Fruit fly (Drosophila melanogaster) whole organism, embryonic: Measurements from ENCODE around the gene CG44000.

Source experiments
- ATbp ChIP-seq: fragments of 200-800 bp; sonication (Bioruptor generic); optimal IDR thresholded peaks from 2 replicates; lab custom pipeline; 2017; ENCODE audit warnings: missing biosample characterization, mild to moderate bottlenecking, missing genetic modification characterization, missing genetic modification reagents
- Adf1 ChIP-seq: fragments of 200-800 bp; sonication (Bioruptor generic); IDR thresholded peaks from 2 replicates; pipeline ENCODE4 v1.3.6; 2022; ENCODE audit warnings: missing biosample characterization, missing genetic modification characterization
- CG10366 ChIP-seq: fragments of 200-800 bp; sonication (Bioruptor generic); IDR thresholded peaks from 2 replicates; pipeline ENCODE4 v1.3.6; 2022; ENCODE audit warnings: missing biosample characterization, missing genetic modification characterization
- CG10431 ChIP-seq: fragments of 200-800 bp; sonication (Bioruptor generic); optimal IDR thresholded peaks from 3 replicates; lab custom pipeline; 2018; ENCODE audit warnings: missing biosample characterization, mild to moderate bottlenecking, missing genetic modification characterization
- CG11085 ChIP-seq: fragments of 200-800 bp; sonication (Bioruptor generic); IDR thresholded peaks from 2 replicates; pipeline ENCODE4 v1.3.6; 2022; ENCODE audit warnings: missing biosample characterization, missing genetic modification characterization
- CG14050 ChIP-seq: fragments of 200-800 bp; sonication (Bioruptor generic); IDR thresholded peaks from 3 replicates; pipeline ENCODE4 v1.3.6; 2022; ENCODE audit warnings: missing biosample characterization, missing genetic modification characterization
- CG17186 ChIP-seq: fragments of 200-800 bp; sonication (Bioruptor generic); optimal IDR thresholded peaks from 3 replicates; lab custom pipeline; 2017; ENCODE audit warnings: missing biosample characterization, missing genetic modification reagents, missing genetic modification characterization
- CG17612 ChIP-seq: fragments of 200-800 bp; sonication (Bioruptor generic); IDR thresholded peaks from 2 replicates; pipeline ENCODE4 v1.3.6; 2022; ENCODE audit warnings: missing biosample characterization, missing genetic modification characterization
- CG1832 ChIP-seq: fragments of 200-800 bp; sonication (Bioruptor generic); optimal IDR thresholded peaks from 2 replicates; lab custom pipeline; 2017; ENCODE audit warnings: missing biosample characterization, mild to moderate bottlenecking, missing genetic modification characterization, inconsistent platforms
- CG18599 ChIP-seq: fragments of 200-800 bp; sonication (Bioruptor generic); optimal IDR thresholded peaks from 3 replicates; lab custom pipeline; 2017; ENCODE audit warnings: missing biosample characterization, missing genetic modification characterization, mild to moderate bottlenecking, moderate library complexity, missing genetic modification reagents
- CG2116 ChIP-seq: fragments of 200-800 bp; sonication (Bioruptor generic); optimal IDR thresholded peaks from 3 replicates; lab custom pipeline; 2018; ENCODE audit warnings: missing biosample characterization, mild to moderate bottlenecking, missing genetic modification characterization
- CG3065 ChIP-seq: fragments of 200-800 bp; sonication (Bioruptor generic); optimal IDR thresholded peaks from 2 replicates; lab custom pipeline; 2016; ENCODE audit warnings: missing biosample characterization, missing genetic modification characterization
- CG3281 ChIP-seq: fragments of 200-800 bp; sonication (Bioruptor generic); optimal IDR thresholded peaks from 3 replicates; lab custom pipeline; 2017; ENCODE audit warnings: missing biosample characterization, mild to moderate bottlenecking, missing genetic modification characterization
- CG33557 ChIP-seq: fragments of 200-800 bp; sonication (Bioruptor generic); optimal IDR thresholded peaks from 2 replicates; lab custom pipeline; 2019; ENCODE audit warnings: missing biosample characterization, mild to moderate bottlenecking, missing genetic modification characterization, moderate library complexity
- CG34224 ChIP-seq: fragments of 200-800 bp; sonication (Bioruptor generic); IDR thresholded peaks from 3 replicates; pipeline ENCODE4 v1.3.6; 2022; ENCODE audit warnings: missing biosample characterization, missing genetic modification characterization; ENCODE audit not compliant: partially characterized antibody
- CG3995 ChIP-seq: fragments of 200-800 bp; sonication (Bioruptor generic); optimal IDR thresholded peaks from 3 replicates; lab custom pipeline; 2016; ENCODE audit warnings: missing biosample characterization, missing genetic modification characterization
- CG5245 ChIP-seq: fragments of 200-800 bp; sonication (Bioruptor generic); optimal IDR thresholded peaks from 3 replicates; lab custom pipeline; 2016; ENCODE audit warnings: missing biosample characterization, missing genetic modification characterization
- CG8089 ChIP-seq: fragments of 200-800 bp; sonication (Bioruptor generic); optimal IDR thresholded peaks from 3 replicates; lab custom pipeline; 2016; ENCODE audit warnings: missing biosample characterization, missing genetic modification characterization
- CG8944 ChIP-seq: fragments of 200-800 bp; sonication (Bioruptor generic); optimal IDR thresholded peaks from 3 replicates; lab custom pipeline; 2016; ENCODE audit warnings: missing biosample characterization, missing genetic modification characterization
- CHES-1-like ChIP-seq: fragments of 200-800 bp; sonication (Bioruptor generic); optimal IDR thresholded peaks from 2 replicates; lab custom pipeline; 2016; ENCODE audit warnings: missing biosample characterization, missing genetic modification characterization
- Camta ChIP-seq: fragments of 200-800 bp; sonication (Bioruptor generic); optimal IDR thresholded peaks from 2 replicates; lab custom pipeline; 2016; ENCODE audit warnings: missing biosample characterization, missing genetic modification characterization
- CrebB ChIP-seq: fragments of 200-800 bp; sonication (Bioruptor generic); optimal IDR thresholded peaks from 3 replicates; lab custom pipeline; 2018; ENCODE audit warnings: missing biosample characterization, mild to moderate bottlenecking, missing genetic modification characterization
- Eip74EF ChIP-seq, 2 experiments: fragments of 200-800 bp in 1 of 2; fragments of >200 bp in 1 of 2; sonication (Bioruptor generic) in 1 of 2; optimal IDR thresholded peaks; 2 replicates each; lab custom pipeline; 2017 to 2019; ENCODE audit warnings: missing biosample characterization in 2 of 2, missing genetic modification characterization in 2 of 2, mild to moderate bottlenecking in 1 of 2, moderate library complexity in 1 of 2
- HmgD ChIP-seq: fragments of 200-800 bp; sonication (Bioruptor generic); optimal IDR thresholded peaks from 3 replicates; lab custom pipeline; 2016; ENCODE audit warnings: missing biosample characterization, missing genetic modification characterization
- Hr78 ChIP-seq, 2 experiments: fragments of 200-800 bp in 1 of 2; fragments of >200 bp in 1 of 2; sonication (Bioruptor generic) in 1 of 2; optimal IDR thresholded peaks; 2 replicates each; lab custom pipeline; 2017 to 2019; ENCODE audit warnings: missing biosample characterization in 2 of 2, missing genetic modification characterization in 2 of 2, mild to moderate bottlenecking in 1 of 2, moderate library complexity in 1 of 2
- Lim3 ChIP-seq: fragments of 200-800 bp; sonication (Bioruptor generic); IDR thresholded peaks from 2 replicates; pipeline ENCODE4 v1.3.6; 2022; ENCODE audit warnings: missing biosample characterization, missing genetic modification characterization
- NC2β ChIP-seq: fragments of 200-800 bp; sonication (Bioruptor generic); optimal IDR thresholded peaks from 2 replicates; lab custom pipeline; 2016; ENCODE audit warnings: missing biosample characterization, missing genetic modification characterization
- Oaz ChIP-seq: fragments of 200-800 bp; sonication (Bioruptor generic); IDR thresholded peaks from 2 replicates; pipeline ENCODE4 v1.3.6; 2022; ENCODE audit warnings: missing biosample characterization, missing genetic modification characterization
- Sox100B ChIP-seq: fragments of 200-800 bp; sonication (Bioruptor generic); optimal IDR thresholded peaks from 3 replicates; lab custom pipeline; 2018; ENCODE audit warnings: missing biosample characterization, mild to moderate bottlenecking, missing genetic modification characterization
- ac ChIP-seq: fragments of 200-800 bp; sonication (Bioruptor generic); optimal IDR thresholded peaks from 3 replicates; lab custom pipeline; 2017; ENCODE audit warnings: missing biosample characterization, mild to moderate bottlenecking, missing genetic modification characterization
- ato ChIP-seq: fragments of 200-800 bp; sonication (Bioruptor generic); IDR thresholded peaks from 2 replicates; pipeline ENCODE4 v1.3.6; 2022; ENCODE audit warnings: missing biosample characterization, missing genetic modification characterization; ENCODE audit not compliant: partially characterized antibody
- caup ChIP-seq: fragments of 200-800 bp; sonication (Bioruptor generic); optimal IDR thresholded peaks from 3 replicates; lab custom pipeline; 2017; ENCODE audit warnings: missing biosample characterization, mild to moderate bottlenecking, missing genetic modification characterization, moderate library complexity; ENCODE audit not compliant: severe bottlenecking
- chif ChIP-seq, 2 experiments: fragments of 200-800 bp; sonication (Bioruptor generic); optimal IDR thresholded peaks; 3 replicates each; lab custom pipeline; 2016; ENCODE audit warnings: missing biosample characterization in 2 of 2, missing genetic modification characterization in 2 of 2
- chinmo ChIP-seq: fragments of 200-800 bp; sonication (Bioruptor generic); IDR thresholded peaks from 4 replicates; pipeline ENCODE4 v1.3.6; 2022; ENCODE audit warnings: missing biosample characterization, missing genetic modification characterization; ENCODE audit not compliant: partially characterized antibody
- dati ChIP-seq: fragments of 200-800 bp; sonication (Bioruptor generic); IDR thresholded peaks from 2 replicates; pipeline ENCODE4 v1.3.6; 2022; ENCODE audit warnings: missing biosample characterization, missing genetic modification characterization
- fd3F ChIP-seq: fragments of 200-800 bp; sonication (Bioruptor generic); optimal IDR thresholded peaks from 2 replicates; lab custom pipeline; 2018; ENCODE audit warnings: missing biosample characterization, mild to moderate bottlenecking, missing genetic modification characterization, moderate library complexity
- fru ChIP-seq: fragments of >200 bp; optimal IDR thresholded peaks from 2 replicates; lab custom pipeline; 2017
- her ChIP-seq: fragments of 200-800 bp; sonication (Bioruptor generic); optimal IDR thresholded peaks from 2 replicates; lab custom pipeline; 2016; ENCODE audit warnings: missing biosample characterization, missing genetic modification characterization
- lov ChIP-seq, 2 experiments: fragments of 200-800 bp in 1 of 2; fragments of >200 bp in 1 of 2; sonication (Bioruptor generic) in 1 of 2; IDR thresholded peaks in 1 of 2; optimal IDR thresholded peaks in 1 of 2; 2 replicates in 1 of 2; 3 replicates in 1 of 2; pipeline versions ENCODE4 v1.3.6 to Lab custom; 2017 to 2022; ENCODE audit warnings: missing biosample characterization in 1 of 2, missing genetic modification characterization in 1 of 2
- maf-S ChIP-seq: fragments of 200-800 bp; sonication (Bioruptor generic); optimal IDR thresholded peaks from 2 replicates; lab custom pipeline; 2016; ENCODE audit warnings: missing biosample characterization, missing genetic modification characterization
- oc ChIP-seq: fragments of 200-800 bp; sonication (Bioruptor generic); optimal IDR thresholded peaks from 2 replicates; lab custom pipeline; 2018; ENCODE audit warnings: missing biosample characterization, mild to moderate bottlenecking, missing genetic modification characterization, moderate library complexity
- pan ChIP-seq, 4 experiments: fragments of >200 bp in 3 of 4; fragments of 200-800 bp in 1 of 4; sonication (Bioruptor generic) in 1 of 4; optimal IDR thresholded peaks in 3 of 4; IDR thresholded peaks in 1 of 4; 2 replicates each; pipeline versions ENCODE4 v1.3.6 to Lab custom; 2017 to 2022; ENCODE audit warnings: missing biosample characterization in 2 of 4, missing genetic modification characterization in 2 of 4, mixed read lengths in 1 of 4
- pho ChIP-seq: fragments of 200-800 bp; sonication (Bioruptor generic); optimal IDR thresholded peaks from 2 replicates; lab custom pipeline; 2016; ENCODE audit warnings: missing biosample characterization, missing genetic modification characterization
- run ChIP-seq: fragments of 200-800 bp; sonication (Bioruptor generic); optimal IDR thresholded peaks from 3 replicates; lab custom pipeline; 2018; ENCODE audit warnings: missing biosample characterization, mild to moderate bottlenecking, missing genetic modification characterization
- sim ChIP-seq: fragments of 200-800 bp; sonication (Bioruptor generic); IDR thresholded peaks from 2 replicates; pipeline ENCODE4 v1.3.6; 2022; ENCODE audit warnings: missing biosample characterization, missing genetic modification characterization
- ssp ChIP-seq: fragments of 200-800 bp; sonication (Bioruptor generic); IDR thresholded peaks from 2 replicates; pipeline ENCODE4 v1.3.6; 2022; ENCODE audit warnings: missing biosample characterization, missing genetic modification characterization
- twi ChIP-seq: fragments of 200-800 bp; optimal IDR thresholded peaks from 2 replicates; lab custom pipeline; 2019; ENCODE audit warnings: missing biosample characterization, mild to moderate bottlenecking, missing genetic modification characterization, moderate library complexity
- usp ChIP-seq: fragments of >200 bp; optimal IDR thresholded peaks from 2 replicates; lab custom pipeline; 2017; ENCODE audit warnings: missing biosample characterization, missing genetic modification characterization
- vvl ChIP-seq: fragments of 200-800 bp; sonication (Bioruptor generic); IDR thresholded peaks from 2 replicates; pipeline ENCODE4 v1.3.6; 2022; ENCODE audit warnings: missing biosample characterization, missing genetic modification characterization

Gene CG44000

dm6 chr2L:5059645-5060254 is 16.7 kb downstream of the CG44000 start, which contains the start of gene Rpn11 (continued):
- TF ChIP-seq Adf1: no peak
- peak; percentile 58 for TF ChIP-seq CG33557 (GFP tag; lab: Kevin White, UChicago)
- TF ChIP-seq fd3F (GFP tag; lab: Kevin White, UChicago): peak; percentile 45
- TF ChIP-seq caup: peak; percentile 29
- TF ChIP-seq CG5245 (GFP tag; lab: Kevin White, UChicago): peak; percentile 24
- no peak for TF ChIP-seq NC2β (GFP tag; lab: Kevin White, UChicago)
- TF ChIP-seq vvl: peak; percentile 80
- no peak for TF ChIP-seq ssp
- TF ChIP-seq CG8089 (GFP tag; lab: Kevin White, UChicago): no peak
- TF ChIP-seq CG17186 (GFP tag; lab: Kevin White, UChicago): no peak
- TF ChIP-seq usp (GFP tag; lab: Kevin White, UChicago): no peak
- TF ChIP-seq CG3065 (GFP tag; lab: Kevin White, UChicago): no peak
- TF ChIP-seq Camta (GFP tag; lab: Kevin White, UChicago): no peak
- no peak; the same call in 1 of the 2 replicates for TF ChIP-seq CG10366
- peak; percentile 7 for TF ChIP-seq CHES-1-like (GFP tag; lab: Kevin White, UChicago)
- TF ChIP-seq Eip74EF (GFP tag; optimal IDR thresholded peaks at IDR 0.05; lab: Kevin White, UChicago): peak in 1 of 2 experiments; percentile 37
- peak; percentile 54 for TF ChIP-seq CG3281 (GFP tag; lab: Kevin White, UChicago)
- TF ChIP-seq CG8944: no peak
- TF ChIP-seq CG3995 (GFP tag; lab: Kevin White, UChicago): peak; percentile 39
- peak; percentile 67 for TF ChIP-seq CG18599 (GFP tag; lab: Kevin White, UChicago)
- TF ChIP-seq CG1832 (GFP tag; lab: Kevin White, UChicago): no peak
- TF ChIP-seq fru: no peak
- no peak for TF ChIP-seq lov (optimal IDR thresholded peaks at IDR 0.05; lab: Kevin White, UChicago)
- TF ChIP-seq lov (GFP tag; IDR thresholded peaks at IDR 0.05; lab: Robert Waterston, UW): no peak
- no peak for TF ChIP-seq run (tag; lab: Kevin White, UChicago)
- no peak for TF ChIP-seq dati
- no peak for TF ChIP-seq Oaz (GFP tag; lab: Robert Waterston, UW)
- peak; percentile 25 for TF ChIP-seq maf-S (GFP tag; lab: Kevin White, UChicago)
- no peak for TF ChIP-seq pho
- no peak for TF ChIP-seq chinmo (GFP tag; lab: Robert Waterston, UW)
- peak; percentile 99 for TF ChIP-seq CG2116 (GFP tag; lab: Kevin White, UChicago)
- no peak for TF ChIP-seq ato
- no peak for TF ChIP-seq her (GFP tag; lab: Kevin White, UChicago)
- TF ChIP-seq Lim3 (GFP tag; lab: Robert Waterston, UW): no peak
- TF ChIP-seq CG10431 (GFP tag; lab: Kevin White, UChicago): no peak
- TF ChIP-seq chif (GFP tag; optimal IDR thresholded peaks at IDR 0.05; lab: Kevin White, UChicago): peak; percentile 16 to 47
- TF ChIP-seq CG14050 (GFP tag; lab: Robert Waterston, UW): no peak
- TF ChIP-seq ATbp: no peak
- peak; percentile 69 for TF ChIP-seq Sox100B (GFP tag; lab: Kevin White, UChicago)
- peak; percentile 43 for TF ChIP-seq twi (tag; lab: Kevin White, UChicago)
- no peak for TF ChIP-seq Hr78 (GFP tag; optimal IDR thresholded peaks at IDR 0.05; lab: Kevin White, UChicago)
- no peak for TF ChIP-seq oc
- 0 out of 3 replicates have a peak, but pooled peaks have one; percentile 42 for TF ChIP-seq CG34224 (GFP tag; lab: Robert Waterston, UW)
- TF ChIP-seq CG17612 (GFP tag; lab: Robert Waterston, UW): no peak
- TF ChIP-seq HmgD (GFP tag; lab: Kevin White, UChicago): no peak
- TF ChIP-seq CG11085 (GFP tag; lab: Robert Waterston, UW): no peak
- no peak for TF ChIP-seq pan (optimal IDR thresholded peaks at IDR 0.05; lab: Kevin White, UChicago)
- peak in 1 of 2 experiments; percentile 44 for TF ChIP-seq pan (GFP tag; optimal IDR thresholded peaks at IDR 0.05 in 1 of 2, IDR thresholded peaks at IDR 0.05 in 1 of 2)
- TF ChIP-seq CrebB (tag; lab: Kevin White, UChicago): no peak
- no peak for TF ChIP-seq sim
- TF ChIP-seq ac (GFP tag; lab: Kevin White, UChicago): no peak
